Fruit fly (Drosophila melanogaster): ENCODE data around the gene RpL34a.

Gene RpL34a

dm6 chr3R:26042131-26042885, 16.8 kb downstream of the RpL34a start (continued):
- peak; percentile 55 for TF ChIP-seq stwl (tag; optimal IDR thresholded peaks at IDR 0.05)
- peak; percentile 76 for TF ChIP-seq CG4707 (GFP tag; optimal IDR thresholded peaks at IDR 0.05)
- peak; percentile 96 for TF ChIP-seq Mes4 (GFP tag; optimal IDR thresholded peaks at IDR 0.05)
- peak; percentile 95 for TF ChIP-seq gcm (GFP tag; optimal IDR thresholded peaks at IDR 0.05)
- TF ChIP-seq lov (optimal IDR thresholded peaks at IDR 0.05), result no peak
- TF ChIP-seq lov (GFP tag; IDR thresholded peaks at IDR 0.05), result peak; percentile 91
- peak; percentile 94 for TF ChIP-seq CG18476 (GFP tag; optimal IDR thresholded peaks at IDR 0.05)
- TF ChIP-seq CG11093 (GFP tag; IDR thresholded peaks at IDR 0.05), result peak; percentile 94
- peak; percentile 96 for TF ChIP-seq CG6689 (GFP tag; IDR thresholded peaks at IDR 0.05)
- TF ChIP-seq CG4820 (GFP tag; optimal IDR thresholded peaks at IDR 0.05), result peak; percentile 95
- peak in 1 of 2 experiments; percentile 30 for TF ChIP-seq eve (GFP tag; optimal IDR thresholded peaks at IDR 0.05)
- TF ChIP-seq Hmr (GFP tag; optimal IDR thresholded peaks at IDR 0.05), result peak; percentile 97
- TF ChIP-seq Xrp1 (GFP tag; IDR thresholded peaks at IDR 0.05), result peak; percentile 98
- TF ChIP-seq Bteb2 (GFP tag; optimal IDR thresholded peaks at IDR 0.05), result peak; percentile 95
- TF ChIP-seq CG2120 (GFP tag; optimal IDR thresholded peaks at IDR 0.05), result peak; percentile 98
- TF ChIP-seq Nf-YA (GFP tag; IDR thresholded peaks at IDR 0.05), result peak; percentile 91
- peak; percentile 98 for TF ChIP-seq CG34422 (GFP tag; IDR thresholded peaks at IDR 0.05)
- peak; percentile 96 for TF ChIP-seq Awh (GFP tag; IDR thresholded peaks at IDR 0.05)
- peak; percentile 94 for TF ChIP-seq CG18262 (tag; optimal IDR thresholded peaks at IDR 0.05)
- TF ChIP-seq CG7987 (GFP tag; optimal IDR thresholded peaks at IDR 0.05), result peak; percentile 85
- peak; percentile 80 for TF ChIP-seq Fer2 (tag; optimal IDR thresholded peaks at IDR 0.05)
- TF ChIP-seq CG7963 (GFP tag; IDR thresholded peaks at IDR 0.05; ENCODE audit: partially characterized antibody), result no peak
- peak; percentile 91 for TF ChIP-seq emc (GFP tag; optimal IDR thresholded peaks at IDR 0.05)
- peak; percentile 96 for TF ChIP-seq Mrtf (GFP tag; IDR thresholded peaks at IDR 0.05)
- TF ChIP-seq Dek (tag; optimal IDR thresholded peaks at IDR 0.05), result peak; percentile 91
- peak; percentile 90 for TF ChIP-seq kay (GFP tag; optimal IDR thresholded peaks at IDR 0.05)
- peak; percentile 74 for TF ChIP-seq exex (tag; optimal IDR thresholded peaks at IDR 0.05)
- TF ChIP-seq CG4404 (GFP tag; IDR thresholded peaks at IDR 0.05), result peak; percentile 87
- TF ChIP-seq CG15601 (tag; optimal IDR thresholded peaks at IDR 0.05), result peak; percentile 87
- peak; percentile 97 for TF ChIP-seq CG30403 (GFP tag; optimal IDR thresholded peaks at IDR 0.05)
- TF ChIP-seq Eip74EF (GFP tag; optimal IDR thresholded peaks at IDR 0.05), result peak; percentile 11 to 83
- TF ChIP-seq Abd-B (GFP tag; optimal IDR thresholded peaks at IDR 0.05), result peak; percentile 97
- TF ChIP-seq CG11695 (GFP tag; IDR thresholded peaks at IDR 0.05), result peak; percentile 96
- peak; percentile 86 for TF ChIP-seq Myb (GFP tag; optimal IDR thresholded peaks at IDR 0.05)
- TF ChIP-seq stc (GFP tag; IDR thresholded peaks at IDR 0.05), result peak; percentile 97
- peak; percentile 93 for TF ChIP-seq ewg (GFP tag; optimal IDR thresholded peaks at IDR 0.05)
- peak; percentile 96 for TF ChIP-seq ap (GFP tag; IDR thresholded peaks at IDR 0.05)
- peak; percentile 89 for TF ChIP-seq rib (GFP tag; IDR thresholded peaks at IDR 0.05)
- no peak for TF ChIP-seq mld (GFP tag; IDR thresholded peaks at IDR 0.05; ENCODE audit: partially characterized antibody)
- peak; percentile 95 for TF ChIP-seq CG7556 (GFP tag; optimal IDR thresholded peaks at IDR 0.05)
- TF ChIP-seq CkIIα-i1 (GFP tag; IDR thresholded peaks at IDR 0.05), result peak; percentile 79
- TF ChIP-seq corto (GFP tag; optimal IDR thresholded peaks at IDR 0.05), result peak; percentile 89
- peak; percentile 89 for TF ChIP-seq CG2202 (tag; optimal IDR thresholded peaks at IDR 0.05)
- peak; percentile 96 for TF ChIP-seq CG3726 (GFP tag; IDR thresholded peaks at IDR 0.05)
- peak; percentile 97 for TF ChIP-seq CG14014 (GFP tag; IDR thresholded peaks at IDR 0.05)
- peak; percentile 66 for TF ChIP-seq Sry-δ (GFP tag; optimal IDR thresholded peaks at IDR 0.05)
- TF ChIP-seq CG3847 (GFP tag; IDR thresholded peaks at IDR 0.05), result peak; percentile 96
- peak; percentile 67 for TF ChIP-seq MESR4 (GFP tag; optimal IDR thresholded peaks at IDR 0.05)
- TF ChIP-seq Sox100B (GFP tag; optimal IDR thresholded peaks at IDR 0.05), result peak; percentile 90
